Worm (Caenorhabditis elegans): Measurements from ENCODE around the gene srg-11.

Gene srg-11

DNA sequence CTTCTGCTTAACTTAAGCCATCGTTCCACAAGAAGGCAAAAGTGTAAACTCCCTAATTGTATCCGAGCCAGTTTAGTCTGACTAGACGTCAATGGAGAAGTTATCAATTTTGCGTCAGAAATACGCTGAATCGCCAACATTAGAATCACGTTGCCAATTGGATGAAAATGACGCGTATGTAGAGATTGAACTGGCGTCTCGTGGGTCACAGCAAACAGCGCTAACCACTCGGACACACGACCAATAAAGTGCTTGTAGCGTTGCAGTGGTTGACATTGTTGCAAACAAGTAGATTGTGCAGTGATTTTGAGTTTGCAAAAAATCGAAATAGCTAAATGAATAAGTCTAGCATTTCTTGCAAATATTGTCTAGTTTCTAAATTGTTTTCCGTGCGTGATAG is 9.8 kb downstream of the srg-11 start (continued):
- TF ChIP-seq lin-39 (tag; optimal IDR thresholded peaks at IDR 0.05) (no peak), ceh-20 (GFP tag; IDR thresholded peaks at IDR 0.05) (peak; percentile 75; the same call in 1 of the 2 replicates), F49E8.2 (tag; optimal IDR thresholded peaks at IDR 0.05; ENCODE audit: borderline replicate concordance) (peak; percentile 75), tra-1 (GFP tag; IDR thresholded peaks at IDR 0.05) (no peak; the same call in 1 of the 2 replicates), aly-2 (tag; optimal IDR thresholded peaks at IDR 0.05) (peak; percentile 40), duxl-1 (tag; optimal IDR thresholded peaks at IDR 0.05; ENCODE audit: poor library complexity) (peak; percentile 85), hmg-1.1 (GFP tag; IDR thresholded peaks at IDR 0.05) (peak; percentile 80), daf-19 (GFP tag; conservative IDR thresholded peaks at IDR 0.05) (peak; percentile 89), T20F7.1 (GFP tag; optimal IDR thresholded peaks at IDR 0.05) (peak; percentile 68), R02D3.7 (tag; optimal IDR thresholded peaks at IDR 0.05) (peak; percentile 36), php-3 (GFP tag; IDR thresholded peaks at IDR 0.05) (peak; percentile 55), nhr-111 (GFP tag; optimal IDR thresholded peaks at IDR 0.05) (peak; percentile 93), unc-130 (GFP tag; optimal IDR thresholded peaks at IDR 0.05) (peak; percentile 84), mdt-29 (GFP tag; IDR thresholded peaks at IDR 0.05) (peak; percentile 84; the same call in 1 of the 2 replicates), lin-13 (GFP tag; optimal IDR thresholded peaks at IDR 0.05) (peak; percentile 62), hlh-30 (tag; optimal IDR thresholded peaks at IDR 0.05; ENCODE audit: insufficient read depth) (peak; percentile 87), arid-1 (GFP tag; conservative IDR thresholded peaks at IDR 0.05) (peak; percentile 89), ztf-7 (tag; optimal IDR thresholded peaks at IDR 0.05) (peak; percentile 75), rbr-2 (tag; optimal IDR thresholded peaks at IDR 0.05) (peak; percentile 66), ZK546.5 (tag; optimal IDR thresholded peaks at IDR 0.05) (no peak), aha-1 (tag) (peak; percentile 90), nhr-77 (tag; optimal IDR thresholded peaks at IDR 0.05) (peak; percentile 18), ZK337.2 (GFP tag; IDR thresholded peaks at IDR 0.05) (no peak), lsy-2 (tag; optimal IDR thresholded peaks at IDR 0.05) (peak; percentile 1 to 80), dmd-6 (GFP tag; IDR thresholded peaks at IDR 0.05) (peak; percentile 77), fos-1 (tag; optimal IDR thresholded peaks at IDR 0.05) (no peak), dve-1 (tag; optimal IDR thresholded peaks at IDR 0.05; ENCODE audit: insufficient read depth) (peak; percentile 76), egl-43 (GFP tag; IDR thresholded peaks at IDR 0.05) (peak; percentile 94), gei-8 (GFP tag; optimal IDR thresholded peaks at IDR 0.05) (peak; percentile 84), daf-16 (GFP tag; optimal IDR thresholded peaks at IDR 0.05) (peak; percentile 70 to 80), daf-16 (tag; optimal IDR thresholded peaks at IDR 0.05) (peak; percentile 68), nhr-42 (GFP tag; IDR thresholded peaks at IDR 0.05) (peak; percentile 81), ama-1 (optimal IDR thresholded peaks at IDR 0.05) (no peak), jun-1 (tag; optimal IDR thresholded peaks at IDR 0.05) (peak; percentile 28), unc-39 (tag; optimal IDR thresholded peaks at IDR 0.05) (no peak), ceh-62 (tag; optimal IDR thresholded peaks at IDR 0.05) (no peak), sdz-12 (GFP tag; optimal IDR thresholded peaks at IDR 0.05) (peak; percentile 87), pha-4 (GFP tag; IDR thresholded peaks at IDR 0.05) (peak; percentile 89), pha-4 (tag; optimal IDR thresholded peaks at IDR 0.05) (peak; percentile 53), F26F4.8 (GFP tag; conservative IDR thresholded peaks at IDR 0.05) (peak; percentile 96), saeg-2 (GFP tag; IDR thresholded peaks at IDR 0.05) (0 out of 2 replicates have a peak, but pooled peaks have one; percentile 34), daf-12 (tag; optimal IDR thresholded peaks at IDR 0.05) (no peak), cey-2 (tag; optimal IDR thresholded peaks at IDR 0.05; ENCODE audit: borderline replicate concordance, insufficient read depth) (no peak), ceh-28 (tag; optimal IDR thresholded peaks at IDR 0.05) (no peak), lin-15B (tag; optimal IDR thresholded peaks at IDR 0.05) (no peak), nhr-48 (tag; optimal IDR thresholded peaks at IDR 0.05) (peak; percentile 77), zfp-3 (GFP tag; conservative IDR thresholded peaks at IDR 0.05) (peak; percentile 86), zag-1 (tag; optimal IDR thresholded peaks at IDR 0.05) (no peak), nhr-76 (tag; optimal IDR thresholded peaks at IDR 0.05) (no peak), mep-1 (tag; optimal IDR thresholded peaks at IDR 0.05) (peak; percentile 79), nhr-41 (GFP tag; IDR thresholded peaks at IDR 0.05) (peak; percentile 91), fkh-10 (GFP tag; optimal IDR thresholded peaks at IDR 0.05) (no peak)

Measured in whole organism, L4 larva.